Worm (Caenorhabditis elegans) whole organism, late embryonic: ENCODE data around the gene F58B3.4.

Source experiments
- C08G9.2 ChIP-seq: sonication (generic microtip); optimal IDR thresholded peaks from 2 replicates; lab custom pipeline; 2016; ENCODE audit warnings: mild to moderate bottlenecking, missing genetic modification characterization, moderate library complexity, missing compliant biosample characterization
- C38D4.7 ChIP-seq: fragments of 200-800 bp; sonication (Bioruptor generic); optimal IDR thresholded peaks from 2 replicates; lab custom pipeline; 2018; ENCODE audit warnings: mild to moderate bottlenecking, missing genetic modification characterization, moderate library complexity, missing compliant biosample characterization
- K02D7.2 ChIP-seq: sonication (generic microtip); optimal IDR thresholded peaks from 2 replicates; lab custom pipeline; 2017; ENCODE audit warnings: mild to moderate bottlenecking, missing genetic modification characterization, missing compliant biosample characterization
- K09A11.1 ChIP-seq: sonication (generic microtip); optimal IDR thresholded peaks from 2 replicates; lab custom pipeline; 2017; ENCODE audit warnings: antibody characterized with exemption, mild to moderate bottlenecking, missing genetic modification characterization, missing compliant biosample characterization; ENCODE audit not compliant: insufficient read depth
- T23F11.4 ChIP-seq: fragments of 200-800 bp; sonication (Bioruptor generic); optimal IDR thresholded peaks from 2 replicates; lab custom pipeline; 2018; ENCODE audit warnings: mild to moderate bottlenecking, missing genetic modification characterization, missing compliant biosample characterization
- ama-1 ChIP-seq: fragments of 150-350 bp; optimal IDR thresholded peaks from 2 replicates; lab custom pipeline; 2014
- ceh-18 ChIP-seq: sonication (generic microtip); optimal IDR thresholded peaks from 2 replicates; lab custom pipeline; 2016; ENCODE audit warnings: missing genetic modification characterization, missing compliant biosample characterization
- ceh-19 ChIP-seq: fragments of 200-800 bp; sonication (Bioruptor generic); optimal IDR thresholded peaks from 2 replicates; lab custom pipeline; 2018; ENCODE audit warnings: mild to moderate bottlenecking, missing genetic modification characterization, missing compliant biosample characterization
- ceh-2 ChIP-seq: sonication (generic microtip); optimal IDR thresholded peaks from 2 replicates; lab custom pipeline; 2016; ENCODE audit warnings: missing genotype, missing genetic modification characterization, missing compliant biosample characterization
- ceh-24 ChIP-seq: sonication (generic microtip); optimal IDR thresholded peaks from 2 replicates; lab custom pipeline; 2016; ENCODE audit warnings: mild to moderate bottlenecking, missing genetic modification characterization, missing compliant biosample characterization
- ceh-30 ChIP-seq: fragments of 150-350 bp; optimal IDR thresholded peaks from 2 replicates; lab custom pipeline; 2014; ENCODE audit warnings: missing biosample characterization, missing genetic modification characterization
- ceh-31 ChIP-seq: sonication (generic microtip); optimal IDR thresholded peaks from 2 replicates; lab custom pipeline; 2016; ENCODE audit warnings: missing genetic modification characterization, missing compliant biosample characterization
- ceh-34 ChIP-seq: sonication (generic microtip); optimal IDR thresholded peaks from 2 replicates; lab custom pipeline; 2016; ENCODE audit warnings: mild to moderate bottlenecking, missing genetic modification characterization, missing compliant biosample characterization
- ceh-45 ChIP-seq: fragments of 200-800 bp; sonication (Bioruptor generic); IDR thresholded peaks from 2 replicates; pipeline ENCODE4 v1.3.6; 2022; ENCODE audit warnings: missing genetic modification reagents, missing genetic modification characterization, missing compliant biosample characterization
- ceh-48 ChIP-seq: sonication (generic microtip); optimal IDR thresholded peaks from 2 replicates; lab custom pipeline; 2016; ENCODE audit warnings: missing genetic modification characterization, inconsistent platforms, missing compliant biosample characterization
- ceh-6 ChIP-seq: fragments of 200-800 bp; sonication (Bioruptor generic); optimal IDR thresholded peaks from 2 replicates; lab custom pipeline; 2018; ENCODE audit warnings: mild to moderate bottlenecking, missing genetic modification characterization, missing compliant biosample characterization
- ceh-9 ChIP-seq: sonication (generic microtip); optimal IDR thresholded peaks from 2 replicates; lab custom pipeline; 2016; ENCODE audit warnings: mild to moderate bottlenecking, missing genetic modification characterization, inconsistent platforms, missing compliant biosample characterization
- dve-1 ChIP-seq: sonication (generic microtip); optimal IDR thresholded peaks from 2 replicates; lab custom pipeline; 2017; ENCODE audit warnings: antibody characterized with exemption, mild to moderate bottlenecking, missing genetic modification characterization, missing compliant biosample characterization
- elt-2 ChIP-seq: sonication (generic microtip); optimal IDR thresholded peaks from 2 replicates; lab custom pipeline; 2016; ENCODE audit warnings: missing genetic modification reagents, missing genetic modification characterization, missing compliant biosample characterization
- elt-4 ChIP-seq: sonication (generic microtip); optimal IDR thresholded peaks from 2 replicates; lab custom pipeline; 2016; ENCODE audit warnings: missing genetic modification characterization, missing compliant biosample characterization
- ets-4 ChIP-seq: sonication (generic microtip); optimal IDR thresholded peaks from 2 replicates; lab custom pipeline; 2016; ENCODE audit warnings: missing genetic modification characterization, missing compliant biosample characterization
- fax-1 ChIP-seq: sonication (generic microtip); optimal IDR thresholded peaks from 2 replicates; lab custom pipeline; 2016; ENCODE audit warnings: missing genotype, missing genetic modification characterization, missing compliant biosample characterization
- fkh-10 ChIP-seq: fragments of 150-350 bp; optimal IDR thresholded peaks from 2 replicates; lab custom pipeline; 2014; ENCODE audit warnings: missing biosample characterization, missing genetic modification reagents, missing genetic modification characterization
- hlh-13 ChIP-seq: fragments of 200-800 bp; sonication (Bioruptor generic); optimal IDR thresholded peaks from 2 replicates; lab custom pipeline; 2018; ENCODE audit warnings: mild to moderate bottlenecking, missing genetic modification characterization, missing compliant biosample characterization
- hlh-15 ChIP-seq: sonication (generic microtip); optimal IDR thresholded peaks from 2 replicates; lab custom pipeline; 2016; ENCODE audit warnings: missing genetic modification characterization, missing compliant biosample characterization
- hlh-6 ChIP-seq: sonication (generic microtip); optimal IDR thresholded peaks from 2 replicates; lab custom pipeline; 2016; ENCODE audit warnings: missing genotype, missing genetic modification characterization, missing compliant biosample characterization
- lim-6 ChIP-seq: sonication (generic microtip); optimal IDR thresholded peaks from 2 replicates; lab custom pipeline; 2016; ENCODE audit warnings: missing genetic modification characterization, missing compliant biosample characterization
- lin-11 ChIP-seq: fragments of 200-800 bp; sonication (Bioruptor generic); optimal IDR thresholded peaks from 2 replicates; lab custom pipeline; 2018; ENCODE audit warnings: mild to moderate bottlenecking, missing genetic modification characterization, missing compliant biosample characterization
- madf-2 ChIP-seq: sonication (generic microtip); optimal IDR thresholded peaks from 2 replicates; lab custom pipeline; 2017; ENCODE audit warnings: missing genetic modification characterization, missing compliant biosample characterization
- mec-3 ChIP-seq: sonication (generic microtip); optimal IDR thresholded peaks from 2 replicates; lab custom pipeline; 2016; ENCODE audit warnings: borderline replicate concordance, missing genetic modification characterization, missing compliant biosample characterization
- nfya-1 ChIP-seq: sonication (generic microtip); optimal IDR thresholded peaks from 2 replicates; lab custom pipeline; 2017; ENCODE audit warnings: missing genetic modification characterization, mild to moderate bottlenecking, missing compliant biosample characterization, antibody characterized with exemption, moderate library complexity
- nhr-11 ChIP-seq: fragments of 150-350 bp; optimal IDR thresholded peaks from 2 replicates; lab custom pipeline; 2014; ENCODE audit warnings: missing biosample characterization, missing genetic modification characterization
- nhr-232 ChIP-seq: sonication (generic microtip); optimal IDR thresholded peaks from 2 replicates; lab custom pipeline; 2016; ENCODE audit warnings: missing genetic modification characterization, missing compliant biosample characterization
- pag-3 ChIP-seq: sonication (generic microtip); optimal IDR thresholded peaks from 2 replicates; lab custom pipeline; 2016; ENCODE audit warnings: missing compliant biosample characterization, missing genetic modification characterization, borderline replicate concordance
- pha-2 ChIP-seq: sonication (generic microtip); optimal IDR thresholded peaks from 2 replicates; lab custom pipeline; 2017; ENCODE audit warnings: mild to moderate bottlenecking, missing genetic modification characterization, missing compliant biosample characterization
- pros-1 ChIP-seq: fragments of 150-350 bp; optimal IDR thresholded peaks from 2 replicates; lab custom pipeline; 2014; ENCODE audit warnings: missing biosample characterization, missing genetic modification reagents, missing genetic modification characterization
- ref-2 ChIP-seq: sonication (generic microtip); optimal IDR thresholded peaks from 2 replicates; lab custom pipeline; 2016; ENCODE audit warnings: missing genetic modification characterization, missing compliant biosample characterization
- rnt-1 ChIP-seq: sonication (generic microtip); optimal IDR thresholded peaks from 2 replicates; lab custom pipeline; 2016; ENCODE audit warnings: missing genetic modification characterization, missing compliant biosample characterization
- sdc-2 ChIP-seq: sonication (generic microtip); optimal IDR thresholded peaks from 2 replicates; lab custom pipeline; 2016; ENCODE audit warnings: missing genotype, missing genetic modification characterization, missing compliant biosample characterization
- sox-2 ChIP-seq: fragments of 200-800 bp; sonication (Bioruptor generic); IDR thresholded peaks from 2 replicates; pipeline ENCODE4 v1.3.6; 2022; ENCODE audit warnings: missing genetic modification reagents, missing genetic modification characterization, missing compliant biosample characterization
- syd-9 ChIP-seq: sonication (generic microtip); optimal IDR thresholded peaks from 2 replicates; lab custom pipeline; 2016; ENCODE audit warnings: mild to moderate bottlenecking, missing genetic modification characterization, moderate library complexity, missing compliant biosample characterization
- tbx-7 ChIP-seq: sonication (generic microtip); optimal IDR thresholded peaks from 2 replicates; lab custom pipeline; 2016; ENCODE audit warnings: missing genotype, missing genetic modification characterization, missing compliant biosample characterization
- ttx-3 ChIP-seq: sonication (generic microtip); optimal IDR thresholded peaks from 2 replicates; lab custom pipeline; 2016; ENCODE audit warnings: missing genetic modification reagents, missing genetic modification characterization, missing compliant biosample characterization
- unc-3 ChIP-seq, 2 experiments: fragments of 200-800 bp in 1 of 2; sonication (Bioruptor generic) in 1 of 2; sonication (generic microtip) in 1 of 2; conservative IDR thresholded peaks in 1 of 2; optimal IDR thresholded peaks in 1 of 2; 2 replicates each; pipeline versions ENCODE4 v1.3.6 to Lab custom; 2016 to 2022; ENCODE audit warnings: missing compliant biosample characterization in 2 of 2, missing genetic modification characterization in 2 of 2, missing genetic modification reagents in 1 of 2
- unc-55 ChIP-seq: sonication (generic microtip); optimal IDR thresholded peaks from 2 replicates; lab custom pipeline; 2017; ENCODE audit warnings: missing biosample characterization, missing genetic modification reagents, missing genetic modification characterization
- zip-5 ChIP-seq: sonication (generic microtip); optimal IDR thresholded peaks from 2 replicates; lab custom pipeline; 2016; ENCODE audit warnings: missing genetic modification characterization, missing compliant biosample characterization

F58B3.4 gene

DNA sequence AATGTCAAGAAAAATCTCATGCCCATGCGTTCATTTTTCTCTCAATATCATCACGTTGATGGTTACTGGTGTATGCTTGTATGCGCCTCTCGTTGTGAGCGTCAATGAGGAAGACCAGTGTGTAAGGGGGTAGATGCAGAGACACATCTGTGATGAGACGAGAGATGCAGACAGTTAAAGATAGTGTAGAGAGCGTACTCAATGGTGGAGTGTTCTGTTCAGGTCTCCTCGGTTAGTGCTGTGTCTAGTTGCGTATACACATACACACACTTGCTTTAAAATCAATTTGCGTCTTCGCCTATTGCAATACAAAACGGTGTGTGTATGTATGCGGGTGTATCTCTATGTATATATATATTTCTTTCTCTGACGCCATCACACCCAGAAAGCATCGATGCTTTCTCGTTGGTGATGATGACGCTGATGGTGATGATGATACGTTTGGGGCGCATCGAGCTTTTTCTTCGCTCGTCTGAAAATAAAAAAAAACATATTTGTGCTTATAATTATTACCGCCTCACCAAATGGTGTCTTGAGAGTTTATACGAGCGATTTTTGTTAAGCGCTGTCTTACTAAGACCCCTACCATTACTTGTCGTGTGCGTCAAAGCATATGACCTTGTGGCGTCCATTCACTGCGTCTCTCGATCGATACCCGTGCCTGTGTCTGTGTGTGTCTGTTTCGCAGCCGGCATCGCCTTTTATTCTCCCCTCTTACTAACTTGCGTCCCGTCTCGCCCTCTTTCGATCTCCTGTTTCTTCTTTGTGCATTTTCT lies 38.0 kb downstream of the F58B3.4 start, which contains the start of gene F40F11.3 (continued):
- TF ChIP-seq pha-2 (tag; lab: Kevin White, UChicago) (no peak), C38D4.7 (no peak), elt-2 (no peak), hlh-6 (tag; lab: Kevin White, UChicago) (no peak), ceh-6 (GFP tag; lab: Kevin White, UChicago) (peak; percentile 16), unc-55 (GFP tag; lab: Kevin White, UChicago) (peak; percentile 86), hlh-13 (no peak), ceh-31 (peak; percentile 58), pros-1 (tag; lab: Kevin White, UChicago) (peak; percentile 76), lim-6 (tag; lab: Kevin White, UChicago) (peak; percentile 30), sdc-2 (no peak), mec-3 (tag; lab: Kevin White, UChicago) (no peak), ref-2 (tag; lab: Kevin White, UChicago) (peak; percentile 80), tbx-7 (tag; lab: Kevin White, UChicago) (no peak), T23F11.4 (GFP tag; lab: Kevin White, UChicago) (no peak), madf-2 (tag; lab: Kevin White, UChicago) (no peak), ceh-48 (tag; lab: Kevin White, UChicago) (peak; percentile 33), K09A11.1 (tag; lab: Kevin White, UChicago) (peak; percentile 1), ceh-34 (tag; lab: Kevin White, UChicago) (peak; percentile 70), ceh-30 (tag; lab: Kevin White, UChicago) (peak; percentile 37), unc-3 (GFP tag; conservative IDR thresholded peaks at IDR 0.05; lab: Robert Waterston, UW) (no peak), unc-3 (tag; optimal IDR thresholded peaks at IDR 0.05; lab: Kevin White, UChicago) (no peak), nfya-1 (tag; lab: Kevin White, UChicago) (peak; percentile 88), rnt-1 (tag; lab: Kevin White, UChicago) (no peak), syd-9 (no peak), fax-1 (tag; lab: Kevin White, UChicago) (no peak), ceh-24 (tag; lab: Kevin White, UChicago) (no peak), fkh-10 (GFP tag; lab: Kevin White, UChicago) (peak; percentile 61), ceh-19 (GFP tag; lab: Kevin White, UChicago) (peak; percentile 41), K02D7.2 (tag; lab: Kevin White, UChicago) (no peak), ets-4 (tag; lab: Kevin White, UChicago) (no peak), ceh-18 (tag; lab: Kevin White, UChicago) (peak; percentile 69), C08G9.2 (no peak), nhr-232 (tag; lab: Kevin White, UChicago) (no peak), ama-1 (lab: Kevin White, UChicago) (no peak), ttx-3 (tag; lab: Kevin White, UChicago) (peak; percentile 23), hlh-15 (tag; lab: Kevin White, UChicago) (no peak), lin-11 (tag; lab: Kevin White, UChicago) (no peak), pag-3 (tag; lab: Kevin White, UChicago) (no peak), sox-2 (GFP tag; lab: Robert Waterston, UW) (no peak; the same call in 1 of the 2 replicates), nhr-11 (tag; lab: Kevin White, UChicago) (no peak)

DNA sequence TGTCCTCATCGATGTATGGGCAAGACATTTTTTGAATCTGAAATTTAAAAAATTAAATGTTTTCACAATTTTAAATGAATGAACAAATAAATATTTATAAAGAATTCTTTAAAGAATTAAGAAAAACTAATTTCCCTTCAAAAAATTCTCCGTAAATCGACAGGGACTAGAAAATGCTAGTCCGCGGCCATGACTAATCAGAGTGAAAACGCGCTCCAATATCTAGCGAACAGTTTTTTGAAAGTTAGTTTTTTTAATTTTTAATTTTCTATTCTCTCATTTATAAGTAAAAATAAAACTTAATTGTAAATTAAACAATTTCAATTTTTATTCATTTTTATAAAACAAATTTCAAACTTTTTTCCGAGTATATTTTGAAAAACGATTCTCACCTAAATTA lies 38.8 kb downstream of the F58B3.4 start:
- TF ChIP-seq fax-1 (tag; lab: Kevin White, UChicago) (no peak), ets-4 (tag; lab: Kevin White, UChicago) (peak; percentile 44), elt-4 (tag; lab: Kevin White, UChicago) (no peak), ceh-9 (no peak), sdc-2 (no peak), ceh-31 (peak; percentile 12), unc-3 (GFP tag; conservative IDR thresholded peaks at IDR 0.05; lab: Robert Waterston, UW) (no peak), unc-3 (tag; optimal IDR thresholded peaks at IDR 0.05; lab: Kevin White, UChicago) (no peak), C08G9.2 (peak; percentile 55), ceh-18 (tag; lab: Kevin White, UChicago) (no peak), ceh-2 (peak; percentile 36), zip-5 (tag; lab: Kevin White, UChicago) (peak; percentile 66), dve-1 (no peak), ceh-45 (GFP tag; lab: Robert Waterston, UW) (no peak)
